Fruit fly (Drosophila melanogaster): ENCODE results near the gene CG12402.

dm6 chr3R:14061988-14062868, 45.9 kb downstream of the CG12402 start:
- TF ChIP-seq psq (optimal IDR thresholded peaks at IDR 0.05) (no peak), insv (optimal IDR thresholded peaks at IDR 0.05) (no peak), Myc (optimal IDR thresholded peaks at IDR 0.05) (no peak), h (optimal IDR thresholded peaks at IDR 0.05) (no peak)
